Fruit fly (Drosophila melanogaster) whole organism, embryonic: Measurements from ENCODE around the gene CG7766.

Source experiments
- ATbp ChIP-seq: fragments of 200-800 bp; sonication (Bioruptor generic); optimal IDR thresholded peaks from 2 replicates; lab custom pipeline; 2017; ENCODE audit warnings: missing biosample characterization, mild to moderate bottlenecking, missing genetic modification characterization, missing genetic modification reagents
- Awh ChIP-seq: fragments of 200-800 bp; sonication (Bioruptor generic); IDR thresholded peaks from 2 replicates; pipeline ENCODE4, ENCODE4 v1.3.6; 2022; ENCODE audit warnings: missing biosample characterization, missing genetic modification characterization
- B-H1 ChIP-seq: fragments of 200-800 bp; sonication (Bioruptor generic); IDR thresholded peaks from 3 replicates; pipeline ENCODE4 v1.3.6; 2022; ENCODE audit warnings: missing biosample characterization, missing genetic modification characterization
- Blimp-1 ChIP-seq: fragments of 200-800 bp; sonication (Bioruptor generic); optimal IDR thresholded peaks from 3 replicates; lab custom pipeline; 2018; ENCODE audit warnings: missing biosample characterization, missing genetic modification characterization, mild to moderate bottlenecking, moderate library complexity, missing genetic modification reagents
- CG1024 ChIP-seq: fragments of 200-800 bp; sonication (Bioruptor generic); IDR thresholded peaks from 2 replicates; pipeline ENCODE4 v1.3.6; 2022; ENCODE audit warnings: missing biosample characterization, missing genetic modification characterization
- CG10321 ChIP-seq: fragments of 200-800 bp; sonication (Bioruptor generic); IDR thresholded peaks from 2 replicates; pipeline ENCODE4 v1.3.6; 2022; ENCODE audit warnings: missing biosample characterization, missing genetic modification characterization
- CG10366 ChIP-seq: fragments of 200-800 bp; sonication (Bioruptor generic); IDR thresholded peaks from 2 replicates; pipeline ENCODE4 v1.3.6; 2022; ENCODE audit warnings: missing biosample characterization, missing genetic modification characterization
- CG11504 ChIP-seq: fragments of 200-800 bp; sonication (Bioruptor generic); optimal IDR thresholded peaks from 3 replicates; lab custom pipeline; 2019; ENCODE audit warnings: missing biosample characterization, mild to moderate bottlenecking, missing genetic modification characterization, moderate library complexity
- CG12236 ChIP-seq: fragments of 200-800 bp; sonication (Bioruptor generic); optimal IDR thresholded peaks from 2 replicates; lab custom pipeline; 2016; ENCODE audit warnings: missing biosample characterization, missing genetic modification characterization
- CG12391 ChIP-seq: fragments of 200-800 bp; sonication (Bioruptor generic); optimal IDR thresholded peaks from 3 replicates; lab custom pipeline; 2018; ENCODE audit warnings: missing biosample characterization, mild to moderate bottlenecking, missing genetic modification characterization, moderate library complexity
- CG15601 ChIP-seq: fragments of 200-800 bp; sonication (Bioruptor generic); optimal IDR thresholded peaks from 3 replicates; lab custom pipeline; 2019; ENCODE audit warnings: missing biosample characterization, mild to moderate bottlenecking, missing genetic modification characterization, moderate library complexity
- CG17829 ChIP-seq: fragments of 200-800 bp; optimal IDR thresholded peaks from 2 replicates; lab custom pipeline; 2019; ENCODE audit warnings: missing biosample characterization, mild to moderate bottlenecking, missing genetic modification characterization, moderate library complexity
- CG1792 ChIP-seq: fragments of 200-800 bp; sonication (Bioruptor generic); optimal IDR thresholded peaks from 2 replicates; lab custom pipeline; 2016; ENCODE audit warnings: missing biosample characterization, missing genetic modification characterization
- CG30431 ChIP-seq: fragments of 200-800 bp; sonication (Bioruptor generic); optimal IDR thresholded peaks from 2 replicates; lab custom pipeline; 2017; ENCODE audit warnings: missing biosample characterization, missing genetic modification characterization
- CG32767 ChIP-seq: fragments of 200-800 bp; sonication (Bioruptor generic); IDR thresholded peaks from 2 replicates; pipeline ENCODE4 v1.3.6; 2022; ENCODE audit warnings: missing biosample characterization, missing genetic modification characterization
- CG34422 ChIP-seq: fragments of 200-800 bp; sonication (Bioruptor generic); IDR thresholded peaks from 3 replicates; pipeline ENCODE4 v1.3.6; 2022; ENCODE audit warnings: missing biosample characterization, missing genetic modification characterization
- CG4328 ChIP-seq: fragments of 200-800 bp; sonication (Bioruptor generic); optimal IDR thresholded peaks from 3 replicates; lab custom pipeline; 2017; ENCODE audit warnings: missing biosample characterization, missing genetic modification reagents, missing genetic modification characterization
- CG4404 ChIP-seq: fragments of 200-800 bp; sonication (Bioruptor generic); IDR thresholded peaks from 2 replicates; pipeline ENCODE4 v1.3.6; 2022; ENCODE audit warnings: missing biosample characterization, missing genetic modification characterization
- CG4730 ChIP-seq: fragments of 200-800 bp; sonication (Bioruptor generic); IDR thresholded peaks from 2 replicates; pipeline ENCODE4 v1.3.6; 2022; ENCODE audit warnings: missing biosample characterization, missing genetic modification characterization
- CG6683 ChIP-seq: fragments of 200-800 bp; sonication (Bioruptor generic); optimal IDR thresholded peaks from 2 replicates; lab custom pipeline; 2017; ENCODE audit warnings: missing biosample characterization, mild to moderate bottlenecking, missing genetic modification characterization, missing genetic modification reagents
- CG7372 ChIP-seq: fragments of 200-800 bp; sonication (Bioruptor generic); IDR thresholded peaks from 2 replicates; pipeline ENCODE4 v1.3.6; 2022; ENCODE audit warnings: missing biosample characterization, missing genetic modification characterization
- CG7745 ChIP-seq: fragments of 200-800 bp; sonication (Bioruptor generic); optimal IDR thresholded peaks from 2 replicates; lab custom pipeline; 2018; ENCODE audit warnings: missing biosample characterization, mild to moderate bottlenecking, missing genetic modification characterization, moderate library complexity
- CTCF ChIP-seq: fragments of 200-800 bp; sonication (Bioruptor generic); optimal IDR thresholded peaks from 2 replicates; lab custom pipeline; 2017; ENCODE audit warnings: missing biosample characterization, mild to moderate bottlenecking, missing genetic modification characterization, moderate library complexity
- Chrac-16 ChIP-seq: fragments of 200-800 bp; sonication (Bioruptor generic); optimal IDR thresholded peaks from 3 replicates; lab custom pipeline; 2016; ENCODE audit warnings: missing biosample characterization, missing genetic modification characterization
- CkIIα-i1 ChIP-seq: fragments of 200-800 bp; sonication (Bioruptor generic); IDR thresholded peaks from 2 replicates; pipeline ENCODE4 v1.3.6; 2022; ENCODE audit warnings: missing biosample characterization, missing genetic modification characterization
- Fer2 ChIP-seq: fragments of 200-800 bp; sonication (Bioruptor generic); optimal IDR thresholded peaks from 2 replicates; lab custom pipeline; 2018; ENCODE audit warnings: missing biosample characterization, mild to moderate bottlenecking, missing genetic modification characterization, moderate library complexity
- H15 ChIP-seq: fragments of 200-800 bp; sonication (Bioruptor generic); IDR thresholded peaks from 3 replicates; pipeline ENCODE4 v1.3.6; 2022; ENCODE audit warnings: missing biosample characterization, missing genetic modification characterization
- Hey ChIP-seq: fragments of 200-800 bp; sonication (Bioruptor generic); optimal IDR thresholded peaks from 3 replicates; lab custom pipeline; 2018; ENCODE audit warnings: missing biosample characterization, mild to moderate bottlenecking, missing genetic modification characterization
- Hr51 ChIP-seq, 2 experiments: fragments of 200-800 bp; sonication (Bioruptor generic); optimal IDR thresholded peaks; 2 replicates in 1 of 2; 3 replicates in 1 of 2; lab custom pipeline; 2016 to 2018; ENCODE audit warnings: missing biosample characterization in 2 of 2, missing genetic modification characterization in 2 of 2, mild to moderate bottlenecking in 1 of 2, moderate library complexity in 1 of 2
- Kr ChIP-seq: fragments of 200-800 bp; sonication (Bioruptor generic); optimal IDR thresholded peaks from 2 replicates; lab custom pipeline; 2017; ENCODE audit warnings: missing biosample characterization, mild to moderate bottlenecking, missing genetic modification characterization
- Optix ChIP-seq: fragments of 200-800 bp; sonication (Bioruptor generic); IDR thresholded peaks from 3 replicates; pipeline ENCODE4 v1.3.6; 2022; ENCODE audit warnings: missing biosample characterization, missing genetic modification characterization
- PHDP ChIP-seq: fragments of 200-800 bp; sonication (Bioruptor generic); optimal IDR thresholded peaks from 3 replicates; lab custom pipeline; 2018; ENCODE audit warnings: missing biosample characterization, mild to moderate bottlenecking, missing genetic modification characterization, moderate library complexity
- Ptx1 ChIP-seq: fragments of 200-800 bp; sonication (Bioruptor generic); IDR thresholded peaks from 2 replicates; pipeline ENCODE4 v1.3.6; 2022; ENCODE audit warnings: missing biosample characterization, missing genetic modification characterization
- amos ChIP-seq: fragments of 200-800 bp; sonication (Bioruptor generic); IDR thresholded peaks from 2 replicates; pipeline ENCODE4 v1.3.6; 2022; ENCODE audit warnings: missing biosample characterization, missing genetic modification characterization; ENCODE audit not compliant: partially characterized antibody
- ase ChIP-seq: fragments of 200-800 bp; sonication (Bioruptor generic); IDR thresholded peaks from 3 replicates; pipeline ENCODE4 v1.3.6; 2022; ENCODE audit warnings: missing biosample characterization, missing genetic modification characterization
- corto ChIP-seq: fragments of 200-800 bp; sonication (Bioruptor generic); optimal IDR thresholded peaks from 2 replicates; lab custom pipeline; 2016; ENCODE audit warnings: missing biosample characterization, mild to moderate bottlenecking, missing genetic modification characterization, moderate library complexity
- gfzf ChIP-seq: fragments of 200-800 bp; sonication (Bioruptor generic); optimal IDR thresholded peaks from 2 replicates; lab custom pipeline; 2016; ENCODE audit warnings: missing biosample characterization, mild to moderate bottlenecking, missing genetic modification characterization, moderate library complexity
- hkb ChIP-seq, 2 experiments: fragments of 200-800 bp in 1 of 2; fragments of >200 bp in 1 of 2; sonication (Bioruptor generic) in 1 of 2; IDR thresholded peaks in 1 of 2; optimal IDR thresholded peaks in 1 of 2; 2 replicates each; pipeline versions ENCODE4 v1.3.6 to Lab custom; 2017 to 2022; ENCODE audit warnings: missing biosample characterization in 1 of 2, missing genetic modification characterization in 1 of 2
- kni ChIP-seq: fragments of 200-800 bp; sonication (Bioruptor generic); optimal IDR thresholded peaks from 3 replicates; lab custom pipeline; 2017; ENCODE audit warnings: mild to moderate bottlenecking, missing biosample characterization, missing genetic modification reagents, missing genetic modification characterization
- mam ChIP-seq: fragments of 200-800 bp; sonication (Bioruptor generic); optimal IDR thresholded peaks from 3 replicates; lab custom pipeline; 2016; ENCODE audit warnings: missing biosample characterization, missing genetic modification characterization
- nerfin-2 ChIP-seq: fragments of 200-800 bp; sonication (Bioruptor generic); IDR thresholded peaks from 2 replicates; pipeline ENCODE4 v1.3.6; 2022; ENCODE audit warnings: missing biosample characterization, missing genetic modification characterization; ENCODE audit not compliant: partially characterized antibody
- peb ChIP-seq: fragments of 200-800 bp; sonication (Bioruptor generic); IDR thresholded peaks from 2 replicates; pipeline ENCODE4 v1.3.6; 2022; ENCODE audit warnings: missing biosample characterization, missing genetic modification characterization
- pfk ChIP-seq: fragments of 200-800 bp; sonication (Bioruptor generic); optimal IDR thresholded peaks from 2 replicates; lab custom pipeline; 2018; ENCODE audit warnings: missing biosample characterization, mild to moderate bottlenecking, missing genetic modification characterization, moderate library complexity
- pita ChIP-seq: fragments of 200-800 bp; sonication (Bioruptor generic); optimal IDR thresholded peaks from 2 replicates; lab custom pipeline; 2017; ENCODE audit warnings: missing biosample characterization, mild to moderate bottlenecking, missing genetic modification characterization
- psq ChIP-seq: fragments of 200-800 bp; sonication (Bioruptor generic); optimal IDR thresholded peaks from 2 replicates; lab custom pipeline; 2017; ENCODE audit warnings: missing biosample characterization, missing genetic modification characterization
- row ChIP-seq: fragments of 200-800 bp; sonication (Bioruptor generic); IDR thresholded peaks from 3 replicates; pipeline ENCODE4 v1.3.6; 2022; ENCODE audit warnings: missing biosample characterization, missing genetic modification characterization
- salm ChIP-seq: fragments of 200-800 bp; sonication (Bioruptor generic); optimal IDR thresholded peaks from 2 replicates; lab custom pipeline; 2018; ENCODE audit warnings: missing biosample characterization, mild to moderate bottlenecking, missing genetic modification characterization
- sisA ChIP-seq: fragments of 200-800 bp; sonication (Bioruptor generic); IDR thresholded peaks from 2 replicates; pipeline ENCODE4 v1.3.6; 2022; ENCODE audit warnings: missing biosample characterization, missing genetic modification characterization
- stc ChIP-seq: fragments of 200-800 bp; sonication (Bioruptor generic); IDR thresholded peaks from 2 replicates; pipeline ENCODE4 v1.3.6; 2022; ENCODE audit warnings: missing biosample characterization, missing genetic modification characterization
- trem ChIP-seq: fragments of 200-800 bp; optimal IDR thresholded peaks from 3 replicates; lab custom pipeline; 2019; ENCODE audit warnings: missing biosample characterization, mild to moderate bottlenecking, missing genetic modification characterization, moderate library complexity
- yki ChIP-seq: fragments of >200 bp; optimal IDR thresholded peaks from 3 replicates; lab custom pipeline; 2018

Gene CG7766

dm6 chrX:9062665-9063064, 40.9 kb downstream of the CG7766 start (continued):
- peak; percentile 11; the same call in 1 of the 2 replicates for TF ChIP-seq sisA (GFP tag; lab: Robert Waterston, UW)
- no peak for TF ChIP-seq psq (GFP tag; lab: Kevin White, UChicago)
- TF ChIP-seq corto (GFP tag; lab: Kevin White, UChicago), result peak; percentile 26
- TF ChIP-seq CkIIα-i1 (GFP tag; lab: Robert Waterston, UW), result no peak
- no peak for TF ChIP-seq Kr (GFP tag; lab: Kevin White, UChicago)
- TF ChIP-seq CTCF (GFP tag; lab: Kevin White, UChicago), result no peak
- TF ChIP-seq CG12391 (tag; lab: Kevin White, UChicago), result peak; percentile 7
- no peak for TF ChIP-seq Chrac-16 (GFP tag; lab: Kevin White, UChicago)
- TF ChIP-seq Fer2 (tag; lab: Kevin White, UChicago), result no peak
- no peak for TF ChIP-seq CG12236
- 0 out of 2 replicates have a peak, but pooled peaks have one; percentile 12 for TF ChIP-seq stc (GFP tag; lab: Robert Waterston, UW)
- peak; percentile 41; the same call in 2 of the 3 replicates for TF ChIP-seq CG34422
- TF ChIP-seq ase (GFP tag; lab: Robert Waterston, UW), result no peak
- no peak for TF ChIP-seq pita
- no peak for TF ChIP-seq CG4404
- TF ChIP-seq PHDP (tag; lab: Kevin White, UChicago), result no peak
- TF ChIP-seq Hr51 (GFP tag; optimal IDR thresholded peaks at IDR 0.05; lab: Kevin White, UChicago), result peak in 1 of 2 experiments; percentile 57
- no peak for TF ChIP-seq ATbp
- TF ChIP-seq salm (tag; lab: Kevin White, UChicago), result no peak
- TF ChIP-seq Blimp-1 (GFP tag; lab: Kevin White, UChicago), result no peak
- TF ChIP-seq gfzf (GFP tag; lab: Kevin White, UChicago), result no peak
- no peak for TF ChIP-seq kni
- TF ChIP-seq CG30431 (GFP tag; lab: Kevin White, UChicago), result no peak
- no peak for TF ChIP-seq CG32767
- no peak for TF ChIP-seq pfk (GFP tag; lab: Kevin White, UChicago)
- TF ChIP-seq mam (GFP tag; lab: Kevin White, UChicago), result no peak
- no peak for TF ChIP-seq CG7745 (tag; lab: Kevin White, UChicago)
- 0 out of 2 replicates have a peak, but pooled peaks have one; percentile 13 for TF ChIP-seq CG7372 (GFP tag; lab: Robert Waterston, UW)
- peak; percentile 60 for TF ChIP-seq Ptx1 (GFP tag; lab: Robert Waterston, UW)
- TF ChIP-seq CG1024 (GFP tag; lab: Robert Waterston, UW), result no peak
- TF ChIP-seq CG4730 (GFP tag; lab: Robert Waterston, UW), result 0 out of 2 replicates have a peak, but pooled peaks have one; percentile 11
- TF ChIP-seq CG1792 (GFP tag; lab: Kevin White, UChicago), result no peak
- TF ChIP-seq CG15601 (tag; lab: Kevin White, UChicago), result no peak
- TF ChIP-seq peb, result no peak
- TF ChIP-seq trem (tag; lab: Kevin White, UChicago), result no peak
- no peak for TF ChIP-seq yki (lab: Kevin White, UChicago)
- no peak for TF ChIP-seq Hey (tag; lab: Kevin White, UChicago)
- TF ChIP-seq nerfin-2 (GFP tag; lab: Robert Waterston, UW), result no peak
- TF ChIP-seq CG4328 (GFP tag; lab: Kevin White, UChicago), result no peak
- no peak for TF ChIP-seq CG6683
- peak; percentile 48 for TF ChIP-seq row (GFP tag; lab: Robert Waterston, UW)
- no peak for TF ChIP-seq amos (GFP tag; lab: Robert Waterston, UW)
- TF ChIP-seq CG11504, result peak; percentile 43
- TF ChIP-seq Optix (GFP tag; lab: Robert Waterston, UW), result 0 out of 3 replicates have a peak, but pooled peaks have one; percentile 24
- no peak for TF ChIP-seq hkb (optimal IDR thresholded peaks at IDR 0.05; lab: Kevin White, UChicago)
- peak; percentile 36 for TF ChIP-seq hkb (GFP tag; IDR thresholded peaks at IDR 0.05; lab: Robert Waterston, UW)
- peak; percentile 8 for TF ChIP-seq CG17829 (tag; lab: Kevin White, UChicago)
- TF ChIP-seq B-H1 (GFP tag; lab: Robert Waterston, UW), result peak; percentile 37; the same call in 1 of the 3 replicates
- TF ChIP-seq Awh, result no peak
- no peak for TF ChIP-seq H15 (GFP tag; lab: Robert Waterston, UW)
- TF ChIP-seq CG10321 (GFP tag; lab: Robert Waterston, UW), result 0 out of 2 replicates have a peak, but pooled peaks have one; percentile 33
- TF ChIP-seq CG10366 (GFP tag; lab: Robert Waterston, UW), result peak; percentile 37; the same call in 1 of the 2 replicates
